Worm (Caenorhabditis elegans) whole organism, mixed stage, embryonic: ENCODE data around the gene F54H12.4.

Experiments
- lin-13 ChIP-seq: fragments of 150-350 bp; optimal IDR thresholded peaks from 2 replicates; lab custom pipeline; 2014; ENCODE audit warnings: missing biosample characterization, missing genetic modification characterization
- nhr-12 ChIP-seq: fragments of 150-350 bp; optimal IDR thresholded peaks from 2 replicates; lab custom pipeline; 2014; ENCODE audit warnings: missing biosample characterization, missing genetic modification characterization
- pha-4 ChIP-seq: fragments of 150-350 bp; optimal IDR thresholded peaks from 2 replicates; lab custom pipeline; 2018; ENCODE audit warnings: missing biosample characterization, missing genetic modification reagents, missing genetic modification characterization
- sem-2 ChIP-seq: fragments of 200-800 bp; sonication (Bioruptor generic); optimal IDR thresholded peaks from 2 replicates; lab custom pipeline; 2018; ENCODE audit warnings: mild to moderate bottlenecking, missing genetic modification characterization, missing compliant biosample characterization

ce11 chrIII:8001557-8001956, 39.0 kb upstream of the F54H12.4 start:
- no peak for TF ChIP-seq sem-2 (GFP tag; lab: Kevin White, UChicago)
- no peak for TF ChIP-seq lin-13 (tag; lab: Kevin White, UChicago)
- TF ChIP-seq nhr-12 = no peak
- TF ChIP-seq pha-4 (tag; lab: Kevin White, UChicago) = no peak
